Worm (Caenorhabditis elegans): ENCODE results near the gene rbm-26.

ce11 chrIII:5740666-5741065 lies 29.3 kb downstream of the rbm-26 start, which contains the start of gene B0244.16:
- TF ChIP-seq nhr-23 (tag; optimal IDR thresholded peaks at IDR 0.05) (no peak), nhr-25 (tag; optimal IDR thresholded peaks at IDR 0.05) (no peak)

Data from whole organism, L2 larva.